Worm (Caenorhabditis elegans) whole organism, midembryonic: ENCODE measurements around the gene F28H6.6.

Experiments
- T22C8.4 ChIP-seq: fragments of 200-800 bp; sonication (Bioruptor generic); IDR thresholded peaks from 2 replicates; pipeline ENCODE4 v1.3.6; 2022; ENCODE audit warnings: missing genetic modification characterization, missing compliant biosample characterization
- cog-1 ChIP-seq: sonication (generic microtip); optimal IDR thresholded peaks from 2 replicates; lab custom pipeline; 2016; ENCODE audit warnings: missing genetic modification characterization, missing compliant biosample characterization
- flt-1 ChIP-seq: fragments of 200-800 bp; sonication (Bioruptor generic); IDR thresholded peaks from 2 replicates; pipeline ENCODE4 v1.3.6; 2022; ENCODE audit warnings: missing genetic modification characterization, missing compliant biosample characterization
- klf-2 ChIP-seq: fragments of 200-800 bp; sonication (Bioruptor generic); conservative IDR thresholded peaks from 2 replicates; pipeline ENCODE4 v1.3.6; 2022; ENCODE audit warnings: missing genetic modification reagents, missing genetic modification characterization, missing compliant biosample characterization
- med-1 ChIP-seq: sonication (generic microtip); optimal IDR thresholded peaks from 2 replicates; lab custom pipeline; 2017; ENCODE audit warnings: missing genetic modification characterization, mild to moderate bottlenecking, missing compliant biosample characterization, antibody characterized with exemption, missing genetic modification reagents; ENCODE audit not compliant: insufficient read depth
- ref-1 ChIP-seq: fragments of 200-800 bp; sonication (Bioruptor generic); conservative IDR thresholded peaks from 2 replicates; pipeline ENCODE4 v1.3.6; 2022; ENCODE audit warnings: missing genetic modification reagents, missing genetic modification characterization, missing compliant biosample characterization
- tab-1 ChIP-seq: fragments of 200-800 bp; sonication (Bioruptor generic); IDR thresholded peaks from 2 replicates; pipeline ENCODE4 v1.3.6; 2022; ENCODE audit warnings: missing genetic modification characterization, missing compliant biosample characterization
- ztf-23 ChIP-seq: fragments of 200-800 bp; sonication (Bioruptor generic); IDR thresholded peaks from 2 replicates; pipeline ENCODE4 v1.3.6; 2022; ENCODE audit warnings: missing genetic modification reagents, missing genetic modification characterization, missing compliant biosample characterization
- ztf-29 ChIP-seq: fragments of 200-800 bp; sonication (Bioruptor generic); IDR thresholded peaks from 2 replicates; pipeline ENCODE4 v1.3.6; 2022; ENCODE audit warnings: missing genetic modification reagents, missing genetic modification characterization, missing compliant biosample characterization

F28H6.6 gene

DNA sequence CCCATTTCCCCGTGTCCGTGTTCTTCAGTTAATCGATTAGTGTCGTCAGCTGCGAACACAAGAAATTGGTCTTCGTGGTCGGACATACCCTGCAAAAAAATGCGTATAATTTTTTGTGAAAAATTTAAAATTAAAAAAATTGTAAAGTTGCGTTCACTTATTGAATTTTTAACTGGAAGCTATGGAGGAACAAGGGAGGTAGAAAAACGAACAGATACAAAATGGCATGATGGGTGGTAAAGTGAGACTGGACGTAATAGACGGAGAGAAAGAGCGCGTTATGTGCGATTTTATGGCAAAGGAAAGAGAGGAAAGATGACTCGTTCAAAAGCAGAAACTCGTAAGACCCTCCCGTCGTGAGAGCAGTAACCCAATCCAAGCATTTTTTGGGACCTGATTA is 41.4 kb downstream of the F28H6.6 start, which contains the start of gene C33G3.6:
C33G3.6 (minus strand) TSS at position 101 of the 400 bp plus-strand sequence.
- no peak for TF ChIP-seq ztf-23
- TF ChIP-seq klf-2 (GFP tag; lab: Robert Waterston, UW): no peak
- no peak for TF ChIP-seq flt-1

DNA sequence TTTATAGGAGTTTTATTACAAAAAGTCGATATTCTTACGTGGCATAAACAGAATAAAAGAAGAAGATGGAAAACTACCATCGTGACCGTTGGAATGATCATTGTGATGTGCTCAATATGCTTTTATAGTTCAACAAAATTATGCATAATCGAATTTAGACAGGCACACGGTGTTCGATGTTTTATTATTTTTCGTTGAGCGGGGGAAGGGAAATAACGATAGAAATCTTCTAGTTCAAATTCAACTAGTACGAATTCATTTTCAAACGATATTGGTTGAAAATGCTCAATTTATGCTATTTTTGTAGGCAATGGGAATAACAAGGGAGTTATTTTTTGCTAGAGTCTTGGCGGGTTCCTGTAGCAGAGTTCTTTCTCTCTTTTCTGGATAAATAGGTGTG is 47.1 kb downstream of the F28H6.6 start, which contains the start of gene C33G3.5:
C33G3.5 (minus strand) TSS at position 101 of the 400 bp plus-strand sequence.
- TF ChIP-seq ztf-23 (no peak), flt-1 (no peak), ref-1 (GFP tag; lab: Robert Waterston, UW) (no peak), ztf-29 (GFP tag; lab: Robert Waterston, UW) (no peak), klf-2 (GFP tag; lab: Robert Waterston, UW) (no peak), med-1 (GFP tag; lab: Kevin White, UChicago) (no peak), T22C8.4 (no peak), cog-1 (tag; lab: Kevin White, UChicago) (no peak), tab-1 (GFP tag; lab: Robert Waterston, UW) (no peak)

DNA sequence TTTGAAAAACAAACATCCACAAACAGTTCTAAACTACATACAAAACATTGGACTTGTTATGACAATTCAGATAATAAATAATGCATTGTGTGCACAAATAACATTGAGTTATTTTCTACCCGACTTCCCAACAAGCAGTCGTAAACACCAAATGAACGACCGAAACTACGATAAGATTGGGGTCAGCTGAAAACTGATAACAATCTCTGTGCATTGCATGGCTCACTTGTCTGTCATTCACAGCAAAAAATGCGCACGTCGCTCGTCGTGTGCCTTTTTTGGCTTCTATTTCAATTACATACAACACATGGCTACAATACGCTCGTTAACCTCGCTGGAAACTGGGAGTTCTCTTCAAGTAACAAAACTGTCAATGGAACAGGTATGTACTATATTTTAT is 54.7 kb downstream of the F28H6.6 start, which contains the start of gene C33G3.4:
C33G3.4 (plus strand) TSS at position 213 of the 400 bp plus-strand sequence.
- no peak for TF ChIP-seq cog-1 (tag; lab: Kevin White, UChicago)
- no peak for TF ChIP-seq flt-1
- TF ChIP-seq klf-2 (GFP tag; lab: Robert Waterston, UW): no peak
- no peak for TF ChIP-seq med-1 (GFP tag; lab: Kevin White, UChicago)

DNA sequence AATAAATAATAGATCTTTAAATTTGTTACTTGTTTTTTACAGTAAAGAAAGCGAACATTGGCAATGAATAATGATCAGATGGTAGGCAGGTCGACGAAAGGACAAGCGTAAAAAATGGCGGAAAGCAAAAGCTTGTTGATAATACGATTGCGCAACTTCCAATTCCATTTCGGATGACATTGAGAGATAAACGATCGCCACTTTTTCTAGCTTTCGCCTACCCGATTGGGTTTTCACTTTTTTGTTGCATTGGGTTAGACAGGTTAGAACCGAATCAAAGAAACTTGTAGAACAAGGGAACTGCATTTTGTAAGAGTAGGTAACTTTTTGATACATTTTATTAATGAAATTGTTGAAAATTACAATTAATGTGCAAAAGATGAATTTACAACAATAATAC is 56.2 kb downstream of the F28H6.6 start:
- TF ChIP-seq med-1 (GFP tag; lab: Kevin White, UChicago) (no peak), tab-1 (GFP tag; lab: Robert Waterston, UW) (no peak), ztf-29 (GFP tag; lab: Robert Waterston, UW) (no peak), ztf-23 (no peak), cog-1 (tag; lab: Kevin White, UChicago) (no peak), ref-1 (GFP tag; lab: Robert Waterston, UW) (no peak), flt-1 (no peak), klf-2 (GFP tag; lab: Robert Waterston, UW) (no peak), T22C8.4 (no peak)

DNA sequence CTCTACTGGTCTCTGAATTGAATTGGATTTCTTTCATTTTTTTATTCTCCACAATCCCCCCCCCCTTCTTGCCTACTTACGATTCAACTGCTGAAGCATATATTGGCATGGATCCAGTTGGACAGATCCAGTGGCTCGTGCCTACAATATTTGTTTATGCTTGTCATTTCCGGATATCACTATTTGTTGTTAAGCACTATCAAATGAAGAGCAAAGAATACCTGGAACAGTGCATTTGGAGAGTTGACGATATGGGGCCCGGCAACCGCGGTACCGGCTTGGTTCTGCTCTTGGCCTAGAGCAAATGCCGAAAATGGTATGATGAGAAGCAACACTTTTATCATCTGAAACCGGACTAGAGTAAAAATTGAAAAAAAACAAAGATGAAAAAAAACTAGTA is 58.0 kb downstream of the F28H6.6 start, which contains the start of gene lgc-21:
lgc-21 (minus strand) TSS at position 344 of the 400 bp plus-strand sequence.
- no peak for TF ChIP-seq flt-1
- TF ChIP-seq ztf-29 (GFP tag; lab: Robert Waterston, UW): no peak
- no peak for TF ChIP-seq T22C8.4
- no peak for TF ChIP-seq ztf-23
- TF ChIP-seq klf-2 (GFP tag; lab: Robert Waterston, UW): no peak
- no peak for TF ChIP-seq med-1 (GFP tag; lab: Kevin White, UChicago)
